Worm (Caenorhabditis elegans): ENCODE data around the gene gon-1.

Gene gon-1

ce11 chrIV:9976284-9976683, 23.1 kb upstream of the gon-1 start, which contains the start of gene C47E12.14:
Gene C47E12.14, minus strand, starts transcription at chrIV:9976384.
- TF ChIP-seq ztf-29 (GFP tag; IDR thresholded peaks at IDR 0.05) (no peak), med-1 (GFP tag; optimal IDR thresholded peaks at IDR 0.05; ENCODE audit: insufficient read depth) (no peak), flt-1 (GFP tag; IDR thresholded peaks at IDR 0.05) (no peak), ref-1 (GFP tag; conservative IDR thresholded peaks at IDR 0.05) (no peak), klf-2 (GFP tag; conservative IDR thresholded peaks at IDR 0.05) (no peak), ztf-23 (GFP tag; IDR thresholded peaks at IDR 0.05) (no peak), tab-1 (GFP tag; IDR thresholded peaks at IDR 0.05) (no peak), T22C8.4 (GFP tag; IDR thresholded peaks at IDR 0.05) (no peak), cog-1 (tag; optimal IDR thresholded peaks at IDR 0.05) (no peak)

- TF ChIP-seq tab-1 (GFP tag; IDR thresholded peaks at IDR 0.05) (no peak), med-1 (GFP tag; optimal IDR thresholded peaks at IDR 0.05; ENCODE audit: insufficient read depth) (no peak), flt-1 (GFP tag; IDR thresholded peaks at IDR 0.05) (no peak), cog-1 (tag; optimal IDR thresholded peaks at IDR 0.05) (no peak), ref-1 (GFP tag; conservative IDR thresholded peaks at IDR 0.05) (no peak), klf-2 (GFP tag; conservative IDR thresholded peaks at IDR 0.05) (no peak), ztf-23 (GFP tag; IDR thresholded peaks at IDR 0.05) (no peak), T22C8.4 (GFP tag; IDR thresholded peaks at IDR 0.05) (no peak), ztf-29 (GFP tag; IDR thresholded peaks at IDR 0.05) (no peak)
Observed at ce11 chrIV:9974392-9974791, 21.2 kb upstream of the gon-1 start, which contains the start of gene C47E12.9. Gene C47E12.9, plus strand, starts transcription at chrIV:9974692.

ce11 chrIV:9972629-9973028, 19.4 kb upstream of the gon-1 start, which contains the start of the genes C47E12.12 and C47E12.10:
Gene C47E12.12, minus strand, starts transcription at chrIV:9972729.
Gene C47E12.10, plus strand, starts transcription at chrIV:9972800.
- no peak for TF ChIP-seq ztf-29 (GFP tag; IDR thresholded peaks at IDR 0.05)
- no peak for TF ChIP-seq tab-1 (GFP tag; IDR thresholded peaks at IDR 0.05)
- TF ChIP-seq med-1 (GFP tag; optimal IDR thresholded peaks at IDR 0.05; ENCODE audit: insufficient read depth) = no peak
- TF ChIP-seq klf-2 (GFP tag; conservative IDR thresholded peaks at IDR 0.05) = no peak
- no peak for TF ChIP-seq T22C8.4 (GFP tag; IDR thresholded peaks at IDR 0.05)
- TF ChIP-seq cog-1 (tag; optimal IDR thresholded peaks at IDR 0.05) = no peak
- TF ChIP-seq flt-1 (GFP tag; IDR thresholded peaks at IDR 0.05) = no peak
- no peak for TF ChIP-seq ref-1 (GFP tag; conservative IDR thresholded peaks at IDR 0.05)
- no peak for TF ChIP-seq ztf-23 (GFP tag; IDR thresholded peaks at IDR 0.05)

ce11 chrIV:9969081-9969480, 15.8 kb upstream of the gon-1 start, which contains the start of the genes kin-5 and C47E12.11:
Gene kin-5, minus strand, starts transcription at chrIV:9969181.
Gene C47E12.11, plus strand, starts transcription at chrIV:9969400.
- TF ChIP-seq tab-1 (GFP tag; IDR thresholded peaks at IDR 0.05) (no peak), cog-1 (tag; optimal IDR thresholded peaks at IDR 0.05) (no peak), klf-2 (GFP tag; conservative IDR thresholded peaks at IDR 0.05) (no peak), T22C8.4 (GFP tag; IDR thresholded peaks at IDR 0.05) (no peak), med-1 (GFP tag; optimal IDR thresholded peaks at IDR 0.05; ENCODE audit: insufficient read depth) (no peak), ztf-29 (GFP tag; IDR thresholded peaks at IDR 0.05) (no peak), ref-1 (GFP tag; conservative IDR thresholded peaks at IDR 0.05) (no peak), flt-1 (GFP tag; IDR thresholded peaks at IDR 0.05) (no peak), ztf-23 (GFP tag; IDR thresholded peaks at IDR 0.05) (no peak)

- TF ChIP-seq tab-1 (GFP tag; IDR thresholded peaks at IDR 0.05) (no peak), ref-1 (GFP tag; conservative IDR thresholded peaks at IDR 0.05) (no peak), T22C8.4 (GFP tag; IDR thresholded peaks at IDR 0.05) (no peak), med-1 (GFP tag; optimal IDR thresholded peaks at IDR 0.05; ENCODE audit: insufficient read depth) (no peak), flt-1 (GFP tag; IDR thresholded peaks at IDR 0.05) (no peak), ztf-23 (GFP tag; IDR thresholded peaks at IDR 0.05) (no peak), klf-2 (GFP tag; conservative IDR thresholded peaks at IDR 0.05) (no peak), ztf-29 (GFP tag; IDR thresholded peaks at IDR 0.05) (no peak), cog-1 (tag; optimal IDR thresholded peaks at IDR 0.05) (no peak)
Observed at ce11 chrIV:9963945-9964344, 10.7 kb upstream of the gon-1 start, which contains the start of gene T13H10.2. Gene T13H10.2, plus strand, starts transcription at chrIV:9964245.

DNA sequence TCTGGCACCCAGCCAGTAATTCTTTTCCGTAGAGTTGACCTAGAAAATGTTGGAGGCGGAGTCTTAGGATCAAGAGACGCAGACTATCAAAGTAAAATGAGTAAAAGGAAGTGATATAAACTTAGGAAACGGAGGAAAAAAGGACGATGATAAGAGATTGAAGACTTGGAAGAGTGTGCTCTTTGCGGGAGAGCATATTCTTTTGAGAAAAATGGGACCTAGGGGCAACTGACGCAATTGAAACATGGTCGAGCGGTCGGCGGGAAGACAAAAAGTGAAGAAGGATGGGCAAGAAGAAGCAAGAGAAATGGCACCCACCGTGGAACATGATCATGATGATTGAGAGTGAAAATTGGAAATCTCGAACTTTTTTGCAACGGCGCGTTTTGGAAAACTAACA, 5.2 kb downstream of the gon-1 start:
- no peak for TF ChIP-seq klf-2 (GFP tag; conservative IDR thresholded peaks at IDR 0.05)
- TF ChIP-seq tab-1 (GFP tag; IDR thresholded peaks at IDR 0.05) = no peak
- no peak for TF ChIP-seq ztf-29 (GFP tag; IDR thresholded peaks at IDR 0.05)
- TF ChIP-seq flt-1 (GFP tag; IDR thresholded peaks at IDR 0.05) = no peak
- no peak for TF ChIP-seq ref-1 (GFP tag; conservative IDR thresholded peaks at IDR 0.05)
- no peak for TF ChIP-seq med-1 (GFP tag; optimal IDR thresholded peaks at IDR 0.05; ENCODE audit: insufficient read depth)

ce11 chrIV:9944279-9944678, 9.0 kb downstream of the gon-1 start:
- no peak for TF ChIP-seq ztf-23 (GFP tag; IDR thresholded peaks at IDR 0.05)
- no peak for TF ChIP-seq tab-1 (GFP tag; IDR thresholded peaks at IDR 0.05)
- TF ChIP-seq cog-1 (tag; optimal IDR thresholded peaks at IDR 0.05) = no peak
- no peak for TF ChIP-seq med-1 (GFP tag; optimal IDR thresholded peaks at IDR 0.05; ENCODE audit: insufficient read depth)
- TF ChIP-seq ztf-29 (GFP tag; IDR thresholded peaks at IDR 0.05) = no peak
- TF ChIP-seq klf-2 (GFP tag; conservative IDR thresholded peaks at IDR 0.05) = no peak
- TF ChIP-seq flt-1 (GFP tag; IDR thresholded peaks at IDR 0.05) = no peak
- no peak for TF ChIP-seq ref-1 (GFP tag; conservative IDR thresholded peaks at IDR 0.05)
- no peak for TF ChIP-seq T22C8.4 (GFP tag; IDR thresholded peaks at IDR 0.05)

- no peak for TF ChIP-seq ztf-23 (GFP tag; IDR thresholded peaks at IDR 0.05)
- TF ChIP-seq ref-1 (GFP tag; conservative IDR thresholded peaks at IDR 0.05) = no peak
- TF ChIP-seq cog-1 (tag; optimal IDR thresholded peaks at IDR 0.05) = no peak
- no peak for TF ChIP-seq tab-1 (GFP tag; IDR thresholded peaks at IDR 0.05)
- TF ChIP-seq T22C8.4 (GFP tag; IDR thresholded peaks at IDR 0.05) = no peak
- no peak for TF ChIP-seq ztf-29 (GFP tag; IDR thresholded peaks at IDR 0.05)
- no peak for TF ChIP-seq klf-2 (GFP tag; conservative IDR thresholded peaks at IDR 0.05)
- no peak for TF ChIP-seq flt-1 (GFP tag; IDR thresholded peaks at IDR 0.05)
- TF ChIP-seq med-1 (GFP tag; optimal IDR thresholded peaks at IDR 0.05; ENCODE audit: insufficient read depth) = no peak
Observed at ce11 chrIV:9943214-9943613, 10.0 kb downstream of the gon-1 start.

DNA sequence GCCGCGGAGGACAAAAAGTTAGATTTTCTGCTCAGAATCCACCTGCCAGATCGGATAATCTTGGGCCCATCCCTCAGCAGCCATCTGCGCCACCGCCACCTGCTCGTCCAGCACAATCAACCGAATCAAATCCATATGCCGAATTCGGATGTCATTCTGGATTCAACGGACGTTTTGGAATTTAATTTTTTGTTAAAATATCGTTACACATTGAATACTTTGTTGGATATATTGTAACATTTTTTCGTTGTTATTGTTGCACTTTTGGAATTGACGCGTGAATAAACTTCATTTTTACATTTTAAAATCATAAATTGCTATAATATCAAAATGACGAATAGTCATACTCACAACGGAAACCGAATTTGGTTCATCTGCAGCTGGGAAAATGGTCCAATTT, 19.7 kb downstream of the gon-1 start, which contains the start of gene spe-29:
Gene spe-29 (plus strand): TSS at position 301 of the 400 bp plus-strand sequence.
- no peak for TF ChIP-seq klf-2 (GFP tag; conservative IDR thresholded peaks at IDR 0.05)

ce11 chrIV:9932055-9932454, 21.2 kb downstream of the gon-1 start, which contains the start of the genes trmt-10A and F25H8.2:
Gene trmt-10A, minus strand, starts transcription at chrIV:9932213.
Gene F25H8.2, plus strand, starts transcription at chrIV:9932235.
- TF ChIP-seq cog-1 (tag; optimal IDR thresholded peaks at IDR 0.05) (no peak), tab-1 (GFP tag; IDR thresholded peaks at IDR 0.05) (no peak), ztf-23 (GFP tag; IDR thresholded peaks at IDR 0.05) (no peak)

Measured in whole organism, midembryonic.